Fruit fly (Drosophila melanogaster) whole organism, embryonic: ENCODE results near the gene CG13949.

ENCODE experiments used
- Atf-2 ChIP-seq: fragments of 200-800 bp; sonication (Bioruptor generic); optimal IDR thresholded peaks from 2 replicates; lab custom pipeline; 2016; ENCODE audit warnings: missing biosample characterization, missing genetic modification characterization
- CG12659 ChIP-seq: fragments of 200-800 bp; sonication (Bioruptor generic); optimal IDR thresholded peaks from 3 replicates; lab custom pipeline; 2017; ENCODE audit warnings: mild to moderate bottlenecking, missing biosample characterization, missing genetic modification reagents, missing genetic modification characterization
- CG14050 ChIP-seq: fragments of 200-800 bp; sonication (Bioruptor generic); IDR thresholded peaks from 3 replicates; pipeline ENCODE4 v1.3.6; 2022; ENCODE audit warnings: missing biosample characterization, missing genetic modification characterization
- CG14860 ChIP-seq: fragments of 200-800 bp; sonication (Bioruptor generic); IDR thresholded peaks from 3 replicates; pipeline ENCODE4 v1.3.6; 2022; ENCODE audit warnings: missing biosample characterization, missing genetic modification characterization; ENCODE audit not compliant: partially characterized antibody
- CG1603 ChIP-seq: fragments of 200-800 bp; sonication (Bioruptor generic); optimal IDR thresholded peaks from 2 replicates; lab custom pipeline; 2019; ENCODE audit warnings: missing biosample characterization, mild to moderate bottlenecking, missing genetic modification characterization, moderate library complexity
- CG16813 ChIP-seq: fragments of 200-800 bp; sonication (Bioruptor generic); IDR thresholded peaks from 3 replicates; pipeline ENCODE4 v1.3.6; 2022; ENCODE audit warnings: missing biosample characterization, missing genetic modification characterization; ENCODE audit not compliant: partially characterized antibody
- CG17328 ChIP-seq: fragments of 200-800 bp; sonication (Bioruptor generic); IDR thresholded peaks from 2 replicates; pipeline ENCODE4 v1.3.6; 2022; ENCODE audit warnings: missing biosample characterization, missing genetic modification characterization
- CG18619 ChIP-seq: fragments of 200-800 bp; sonication (Bioruptor generic); optimal IDR thresholded peaks from 3 replicates; lab custom pipeline; 2017; ENCODE audit warnings: missing biosample characterization, mild to moderate bottlenecking, missing genetic modification characterization
- CG31441 ChIP-seq: fragments of 200-800 bp; sonication (Bioruptor generic); IDR thresholded peaks from 2 replicates; pipeline ENCODE4 v1.3.6; 2022; ENCODE audit warnings: missing biosample characterization, missing genetic modification characterization
- CG3847 ChIP-seq: fragments of 200-800 bp; sonication (Bioruptor generic); IDR thresholded peaks from 2 replicates; pipeline ENCODE4 v1.3.6; 2022; ENCODE audit warnings: missing biosample characterization, missing genetic modification characterization
- CG4424 ChIP-seq: fragments of 200-800 bp; sonication (Bioruptor generic); optimal IDR thresholded peaks from 3 replicates; lab custom pipeline; 2016; ENCODE audit warnings: missing biosample characterization, missing genetic modification characterization
- CG4820 ChIP-seq: fragments of 200-800 bp; sonication (Bioruptor generic); optimal IDR thresholded peaks from 3 replicates; lab custom pipeline; 2016; ENCODE audit warnings: missing biosample characterization, missing genetic modification characterization
- CG5245 ChIP-seq: fragments of 200-800 bp; sonication (Bioruptor generic); optimal IDR thresholded peaks from 3 replicates; lab custom pipeline; 2016; ENCODE audit warnings: missing biosample characterization, missing genetic modification characterization
- CG5953 ChIP-seq: fragments of 200-800 bp; sonication (Bioruptor generic); IDR thresholded peaks from 2 replicates; pipeline ENCODE4 v1.3.6; 2022; ENCODE audit warnings: missing biosample characterization, missing genetic modification characterization
- CG6175 ChIP-seq: fragments of 200-800 bp; sonication (Bioruptor generic); IDR thresholded peaks from 3 replicates; pipeline ENCODE4 v1.3.6; 2022; ENCODE audit warnings: missing biosample characterization, missing genetic modification characterization
- CG8089 ChIP-seq: fragments of 200-800 bp; sonication (Bioruptor generic); optimal IDR thresholded peaks from 3 replicates; lab custom pipeline; 2016; ENCODE audit warnings: missing biosample characterization, missing genetic modification characterization
- CG8478 ChIP-seq: fragments of >200 bp; optimal IDR thresholded peaks from 2 replicates; lab custom pipeline; 2018
- CG9797 ChIP-seq: fragments of 200-800 bp; sonication (Bioruptor generic); optimal IDR thresholded peaks from 3 replicates; lab custom pipeline; 2018; ENCODE audit warnings: missing biosample characterization, mild to moderate bottlenecking, missing genetic modification characterization
- CoRest ChIP-seq: fragments of 200-800 bp; sonication (Bioruptor generic); optimal IDR thresholded peaks from 3 replicates; lab custom pipeline; 2018; ENCODE audit warnings: missing biosample characterization, mild to moderate bottlenecking, missing genetic modification characterization, moderate library complexity
- CrebB ChIP-seq: fragments of 200-800 bp; sonication (Bioruptor generic); optimal IDR thresholded peaks from 3 replicates; lab custom pipeline; 2018; ENCODE audit warnings: missing biosample characterization, mild to moderate bottlenecking, missing genetic modification characterization
- Doc2 ChIP-seq: fragments of 200-800 bp; sonication (Bioruptor generic); IDR thresholded peaks from 2 replicates; pipeline ENCODE4 v1.3.6; 2022; ENCODE audit warnings: missing biosample characterization, missing genetic modification characterization
- Elba2 ChIP-seq: fragments of 200-800 bp; sonication (Bioruptor generic); optimal IDR thresholded peaks from 3 replicates; lab custom pipeline; 2016; ENCODE audit warnings: missing biosample characterization, missing genetic modification characterization
- Ets97D ChIP-seq: fragments of 200-800 bp; sonication (Bioruptor generic); optimal IDR thresholded peaks from 3 replicates; lab custom pipeline; 2016; ENCODE audit warnings: missing biosample characterization, missing genetic modification characterization
- Hey ChIP-seq: fragments of 200-800 bp; sonication (Bioruptor generic); optimal IDR thresholded peaks from 3 replicates; lab custom pipeline; 2018; ENCODE audit warnings: missing biosample characterization, mild to moderate bottlenecking, missing genetic modification characterization
- HmgD ChIP-seq: fragments of 200-800 bp; sonication (Bioruptor generic); optimal IDR thresholded peaks from 3 replicates; lab custom pipeline; 2016; ENCODE audit warnings: missing biosample characterization, missing genetic modification characterization
- Hr78 ChIP-seq, 2 experiments: fragments of 200-800 bp in 1 of 2; fragments of >200 bp in 1 of 2; sonication (Bioruptor generic) in 1 of 2; optimal IDR thresholded peaks; 2 replicates each; lab custom pipeline; 2017 to 2019; ENCODE audit warnings: missing biosample characterization in 2 of 2, missing genetic modification characterization in 2 of 2, mild to moderate bottlenecking in 1 of 2, moderate library complexity in 1 of 2
- Lim3 ChIP-seq: fragments of 200-800 bp; sonication (Bioruptor generic); IDR thresholded peaks from 2 replicates; pipeline ENCODE4 v1.3.6; 2022; ENCODE audit warnings: missing biosample characterization, missing genetic modification characterization
- Neu2 ChIP-seq: fragments of 200-800 bp; sonication (Bioruptor generic); optimal IDR thresholded peaks from 3 replicates; lab custom pipeline; 2016; ENCODE audit warnings: missing biosample characterization, missing genetic modification characterization, borderline replicate concordance
- Scr ChIP-seq: fragments of 200-800 bp; sonication (Bioruptor generic); IDR thresholded peaks from 2 replicates; pipeline ENCODE4 v1.3.6; 2022; ENCODE audit warnings: missing biosample characterization, missing genetic modification characterization; ENCODE audit not compliant: partially characterized antibody
- Xbp1 ChIP-seq: fragments of 200-800 bp; sonication (Bioruptor generic); optimal IDR thresholded peaks from 3 replicates; lab custom pipeline; 2016; ENCODE audit warnings: missing biosample characterization, mild to moderate bottlenecking, missing genetic modification characterization
- Xrp1 ChIP-seq: fragments of 200-800 bp; sonication (Bioruptor generic); IDR thresholded peaks from 2 replicates; pipeline ENCODE4 v1.3.6; 2022; ENCODE audit warnings: missing biosample characterization, missing genetic modification characterization
- ara ChIP-seq: fragments of 200-800 bp; sonication (Bioruptor generic); IDR thresholded peaks from 2 replicates; pipeline ENCODE4 v1.3.6; 2022; ENCODE audit warnings: missing biosample characterization, missing genetic modification characterization
- bowl ChIP-seq: fragments of 200-800 bp; sonication (Bioruptor generic); IDR thresholded peaks from 2 replicates; pipeline ENCODE4 v1.3.6; 2022; ENCODE audit warnings: missing biosample characterization, missing genetic modification characterization
- bsh ChIP-seq, 2 experiments: fragments of 200-800 bp; sonication (Bioruptor generic); optimal IDR thresholded peaks; 2 replicates each; lab custom pipeline; 2017 to 2018; ENCODE audit warnings: mild to moderate bottlenecking in 2 of 2, missing biosample characterization in 2 of 2, missing genetic modification characterization in 2 of 2, moderate library complexity in 1 of 2
- cad ChIP-seq: fragments of >200 bp; optimal IDR thresholded peaks from 2 replicates; lab custom pipeline; 2017; ENCODE audit warnings: missing biosample characterization, missing genetic modification characterization
- cato ChIP-seq: fragments of 200-800 bp; sonication (Bioruptor generic); optimal IDR thresholded peaks from 2 replicates; lab custom pipeline; 2016; ENCODE audit warnings: missing biosample characterization, missing genetic modification characterization, borderline replicate concordance
- chif ChIP-seq, 2 experiments: fragments of 200-800 bp; sonication (Bioruptor generic); optimal IDR thresholded peaks; 3 replicates each; lab custom pipeline; 2016; ENCODE audit warnings: missing biosample characterization in 2 of 2, missing genetic modification characterization in 2 of 2
- dati ChIP-seq: fragments of 200-800 bp; sonication (Bioruptor generic); IDR thresholded peaks from 2 replicates; pipeline ENCODE4 v1.3.6; 2022; ENCODE audit warnings: missing biosample characterization, missing genetic modification characterization
- dm ChIP-seq: fragments of 200-800 bp; sonication (Bioruptor generic); optimal IDR thresholded peaks from 3 replicates; lab custom pipeline; 2016; ENCODE audit warnings: missing biosample characterization, missing genetic modification characterization
- dmrt99B ChIP-seq: fragments of 200-800 bp; sonication (Bioruptor generic); optimal IDR thresholded peaks from 2 replicates; lab custom pipeline; 2018; ENCODE audit warnings: missing biosample characterization, mild to moderate bottlenecking, missing genetic modification characterization, moderate library complexity
- dysf ChIP-seq: fragments of 200-800 bp; sonication (Bioruptor generic); IDR thresholded peaks from 3 replicates; pipeline ENCODE4 v1.3.6; 2022; ENCODE audit warnings: missing biosample characterization, missing genetic modification characterization
- ewg ChIP-seq: fragments of 200-800 bp; sonication (Bioruptor generic); optimal IDR thresholded peaks from 3 replicates; lab custom pipeline; 2017; ENCODE audit warnings: mild to moderate bottlenecking, missing biosample characterization, missing genetic modification reagents, missing genetic modification characterization
- hkb ChIP-seq, 2 experiments: fragments of 200-800 bp in 1 of 2; fragments of >200 bp in 1 of 2; sonication (Bioruptor generic) in 1 of 2; IDR thresholded peaks in 1 of 2; optimal IDR thresholded peaks in 1 of 2; 2 replicates each; pipeline versions ENCODE4 v1.3.6 to Lab custom; 2017 to 2022; ENCODE audit warnings: missing biosample characterization in 1 of 2, missing genetic modification characterization in 1 of 2
- pan ChIP-seq, 4 experiments: fragments of >200 bp in 3 of 4; fragments of 200-800 bp in 1 of 4; sonication (Bioruptor generic) in 1 of 4; optimal IDR thresholded peaks in 3 of 4; IDR thresholded peaks in 1 of 4; 2 replicates each; pipeline versions ENCODE4 v1.3.6 to Lab custom; 2017 to 2022; ENCODE audit warnings: missing biosample characterization in 2 of 4, missing genetic modification characterization in 2 of 4, mixed read lengths in 1 of 4
- pb ChIP-seq: fragments of 200-800 bp; sonication (Bioruptor generic); optimal IDR thresholded peaks from 3 replicates; lab custom pipeline; 2016; ENCODE audit warnings: missing biosample characterization, missing genetic modification characterization
- pnt ChIP-seq: fragments of 200-800 bp; sonication (Bioruptor generic); optimal IDR thresholded peaks from 3 replicates; lab custom pipeline; 2016; ENCODE audit warnings: missing biosample characterization, missing genetic modification characterization
- scrt ChIP-seq: fragments of 200-800 bp; sonication (Bioruptor generic); optimal IDR thresholded peaks from 2 replicates; lab custom pipeline; 2018; ENCODE audit warnings: missing biosample characterization, mild to moderate bottlenecking, missing genetic modification characterization, moderate library complexity
- sens-2 ChIP-seq: fragments of 200-800 bp; sonication (Bioruptor generic); IDR thresholded peaks from 2 replicates; pipeline ENCODE4 v1.3.6; 2022; ENCODE audit warnings: missing biosample characterization, missing genetic modification characterization
- tap ChIP-seq: fragments of 200-800 bp; optimal IDR thresholded peaks from 3 replicates; lab custom pipeline; 2019; ENCODE audit warnings: missing biosample characterization, mild to moderate bottlenecking, missing genetic modification characterization, moderate library complexity
- tio ChIP-seq: fragments of 200-800 bp; sonication (Bioruptor generic); optimal IDR thresholded peaks from 2 replicates; lab custom pipeline; 2017; ENCODE audit warnings: missing biosample characterization, missing genetic modification characterization, inconsistent platforms
- tll ChIP-seq, 2 experiments: fragments of 200-800 bp in 1 of 2; fragments of >200 bp in 1 of 2; sonication (Bioruptor generic) in 1 of 2; optimal IDR thresholded peaks; 2 replicates each; lab custom pipeline; 2017 to 2019; ENCODE audit warnings: missing biosample characterization in 2 of 2, missing genetic modification characterization in 2 of 2, mild to moderate bottlenecking in 1 of 2, moderate library complexity in 1 of 2

Gene CG13949

DNA sequence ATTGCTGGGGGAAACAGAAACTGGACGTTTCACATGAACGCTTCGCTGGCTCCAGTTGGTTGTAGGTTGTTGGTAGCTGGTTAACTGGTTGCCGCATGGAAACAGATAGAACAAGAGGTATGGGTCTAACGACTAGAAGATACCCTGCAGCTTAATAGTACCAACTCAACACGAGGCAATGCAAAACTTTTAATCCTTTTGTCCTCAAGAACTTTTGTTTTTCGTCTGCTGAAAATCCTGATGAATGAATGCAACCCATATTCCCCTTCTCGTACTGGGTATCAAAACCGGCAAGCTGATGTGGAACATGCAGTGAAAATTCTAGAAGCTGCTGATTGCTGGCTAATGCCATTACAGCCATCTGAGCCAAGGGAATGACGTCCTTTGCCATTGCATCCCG lies 17.1 kb upstream of the CG13949 start:
- TF ChIP-seq bsh (GFP tag; optimal IDR thresholded peaks at IDR 0.05; lab: Kevin White, UChicago) (peak; percentile 15 to 75), Lim3 (GFP tag; lab: Robert Waterston, UW) (no peak), CG16813 (no peak), CG5953 (no peak), tll (GFP tag; optimal IDR thresholded peaks at IDR 0.05; lab: Kevin White, UChicago) (no peak), Atf-2 (GFP tag; lab: Kevin White, UChicago) (peak; percentile 54), CG31441 (GFP tag; lab: Robert Waterston, UW) (no peak), HmgD (no peak), CG18619 (no peak), tio (peak; percentile 29), Elba2 (GFP tag; lab: Kevin White, UChicago) (no peak), CG3847 (GFP tag; lab: Robert Waterston, UW) (no peak), Xrp1 (GFP tag; lab: Robert Waterston, UW) (no peak), pb (GFP tag; lab: Kevin White, UChicago) (no peak), Scr (GFP tag; lab: Robert Waterston, UW) (no peak), dmrt99B (tag; lab: Kevin White, UChicago) (peak; percentile 35), hkb (optimal IDR thresholded peaks at IDR 0.05; lab: Kevin White, UChicago) (no peak), hkb (GFP tag; IDR thresholded peaks at IDR 0.05; lab: Robert Waterston, UW) (no peak), CG9797 (no peak), pnt (GFP tag; lab: Kevin White, UChicago) (peak; percentile 4), CG4820 (GFP tag; lab: Kevin White, UChicago) (no peak), cato (GFP tag; lab: Kevin White, UChicago) (no peak), tap (no peak), CG4424 (GFP tag; lab: Kevin White, UChicago) (no peak), CrebB (no peak), Ets97D (no peak), Hey (tag; lab: Kevin White, UChicago) (no peak), ara (GFP tag; lab: Robert Waterston, UW) (no peak), CG17328 (GFP tag; lab: Robert Waterston, UW) (peak; percentile 66), ewg (no peak), sens-2 (GFP tag; lab: Robert Waterston, UW) (no peak), CG8089 (GFP tag; lab: Kevin White, UChicago) (peak; percentile 11), chif (GFP tag; optimal IDR thresholded peaks at IDR 0.05; lab: Kevin White, UChicago) (peak; percentile 51 to 54), CoRest (tag; lab: Kevin White, UChicago) (no peak), CG14050 (GFP tag; lab: Robert Waterston, UW) (no peak), dm (GFP tag; lab: Kevin White, UChicago) (no peak), dati (GFP tag; lab: Robert Waterston, UW) (no peak), Hr78 (GFP tag; optimal IDR thresholded peaks at IDR 0.05; lab: Kevin White, UChicago) (no peak), scrt (GFP tag; lab: Kevin White, UChicago) (no peak), CG5245 (GFP tag; lab: Kevin White, UChicago) (no peak), CG1603 (tag; lab: Kevin White, UChicago) (peak; percentile 80), CG6175 (GFP tag; lab: Robert Waterston, UW) (no peak), CG12659 (no peak), pan (optimal IDR thresholded peaks at IDR 0.05; lab: Kevin White, UChicago) (no peak), pan (GFP tag; optimal IDR thresholded peaks at IDR 0.05 in 1 of 2, IDR thresholded peaks at IDR 0.05 in 1 of 2) (no peak), Doc2 (GFP tag; lab: Robert Waterston, UW) (no peak), CG8478 (lab: Kevin White, UChicago) (no peak), Neu2 (GFP tag; lab: Kevin White, UChicago) (no peak), CG14860 (GFP tag; lab: Robert Waterston, UW) (no peak), Xbp1 (GFP tag; lab: Kevin White, UChicago) (peak; percentile 73), bowl (GFP tag; lab: Robert Waterston, UW) (no peak), dysf (GFP tag; lab: Robert Waterston, UW) (0 out of 3 replicates have a peak, but pooled peaks have one; percentile 13), cad (GFP tag; lab: Kevin White, UChicago) (no peak)
